Worm (Caenorhabditis elegans) whole organism, L4 larva: Measurements from ENCODE around the gene Y55F3AM.11.
A peak's percentile ranks its signal among the peaks of the same experiment; 100 is the strongest.

Source experiments
- D1046.2 ChIP-seq: fragments of 200-800 bp; sonication (Bioruptor generic); IDR thresholded peaks from 2 replicates; pipeline ENCODE4 v1.3.6; 2022; ENCODE audit warnings: missing genetic modification characterization, missing compliant biosample characterization
- F10B5.3 ChIP-seq: sonication (generic microtip); optimal IDR thresholded peaks from 2 replicates; lab custom pipeline; 2016; ENCODE audit warnings: mild to moderate bottlenecking, missing genetic modification characterization, missing compliant biosample characterization
- F49E8.2 ChIP-seq: sonication (generic microtip); optimal IDR thresholded peaks from 2 replicates; lab custom pipeline; 2016; ENCODE audit warnings: missing compliant biosample characterization, mild to moderate bottlenecking, missing genetic modification characterization, borderline replicate concordance
- Y105C5A.15 ChIP-seq: fragments of 200-800 bp; sonication (Bioruptor generic); IDR thresholded peaks from 2 replicates; pipeline ENCODE4 v1.3.6; 2022; ENCODE audit warnings: missing genetic modification characterization, missing compliant biosample characterization
- ZK337.2 ChIP-seq: fragments of 200-800 bp; sonication (Bioruptor generic); IDR thresholded peaks from 2 replicates; pipeline ENCODE4 v1.3.6; 2022; ENCODE audit warnings: missing genetic modification reagents, missing genetic modification characterization, missing compliant biosample characterization
- ZK546.5 ChIP-seq, 2 experiments: sonication (generic microtip); optimal IDR thresholded peaks; 2 replicates each; lab custom pipeline; 2017; ENCODE audit warnings: missing biosample characterization in 2 of 2, missing genetic modification characterization in 2 of 2
- aha-1 ChIP-seq: fragments of 150-350 bp; peaks from one replicate; lab custom pipeline; 2014; ENCODE audit warnings: missing biosample characterization, missing genetic modification characterization
- arid-1 ChIP-seq: fragments of 200-800 bp; sonication (Bioruptor generic); conservative IDR thresholded peaks from 2 replicates; pipeline ENCODE4 v1.3.6; 2022; ENCODE audit warnings: missing genetic modification reagents, missing genetic modification characterization, missing compliant biosample characterization
- ceh-20 ChIP-seq: fragments of 200-800 bp; sonication (Bioruptor generic); IDR thresholded peaks from 2 replicates; pipeline ENCODE4 v1.3.6; 2022; ENCODE audit warnings: missing genetic modification reagents, missing genetic modification characterization, missing compliant biosample characterization
- ceh-82 ChIP-seq: sonication (generic microtip); optimal IDR thresholded peaks from 2 replicates; lab custom pipeline; 2017; ENCODE audit warnings: missing biosample characterization, missing genetic modification characterization
- daf-16 ChIP-seq, 3 experiments: sonication (generic microtip); optimal IDR thresholded peaks; 2 replicates each; lab custom pipeline; 2016 to 2017; ENCODE audit warnings: missing genetic modification characterization in 3 of 3, missing genetic modification reagents in 3 of 3, mild to moderate bottlenecking in 2 of 3, missing compliant biosample characterization in 2 of 3, missing biosample characterization in 1 of 3, moderate library complexity in 1 of 3
- daf-19 ChIP-seq: fragments of 200-800 bp; sonication (Bioruptor generic); conservative IDR thresholded peaks from 2 replicates; pipeline ENCODE4 v1.3.6; 2022; ENCODE audit warnings: missing genetic modification characterization, missing compliant biosample characterization
- dmd-9 ChIP-seq: fragments of 200-800 bp; sonication (Bioruptor generic); IDR thresholded peaks from 2 replicates; pipeline ENCODE4 v1.3.6; 2022; ENCODE audit warnings: missing genetic modification reagents, missing genetic modification characterization, missing compliant biosample characterization
- dpl-1 ChIP-seq: fragments of 150-350 bp; optimal IDR thresholded peaks from 2 replicates; lab custom pipeline; 2014; ENCODE audit warnings: missing biosample characterization, missing genetic modification reagents, missing genetic modification characterization
- dve-1 ChIP-seq: sonication (generic microtip); optimal IDR thresholded peaks from 2 replicates; lab custom pipeline; 2017; ENCODE audit warnings: antibody characterized with exemption, mild to moderate bottlenecking, missing genetic modification characterization, missing compliant biosample characterization; ENCODE audit not compliant: insufficient read depth
- egl-43 ChIP-seq: fragments of 200-800 bp; sonication (Bioruptor generic); IDR thresholded peaks from 2 replicates; pipeline ENCODE4 v1.3.6; 2022; ENCODE audit warnings: missing genetic modification reagents, missing genetic modification characterization, missing compliant biosample characterization
- gei-8 ChIP-seq: fragments of 200-800 bp; sonication (Bioruptor generic); optimal IDR thresholded peaks from 2 replicates; lab custom pipeline; 2018; ENCODE audit warnings: mild to moderate bottlenecking, missing genetic modification characterization, missing compliant biosample characterization
- hif-1 ChIP-seq, 2 experiments: sonication (generic microtip); optimal IDR thresholded peaks; 2 replicates each; lab custom pipeline; 2016 to 2017; ENCODE audit warnings: missing compliant biosample characterization in 2 of 2, missing genetic modification characterization in 2 of 2, missing genetic modification reagents in 2 of 2, missing genotype in 2 of 2, mild to moderate bottlenecking in 1 of 2
- hmg-1.1 ChIP-seq: fragments of 200-800 bp; sonication (Bioruptor generic); IDR thresholded peaks from 2 replicates; pipeline ENCODE4 v1.3.6; 2022; ENCODE audit warnings: missing genetic modification reagents, missing genetic modification characterization, missing compliant biosample characterization
- lin-38 ChIP-seq: fragments of 200-800 bp; sonication (Bioruptor generic); IDR thresholded peaks from 2 replicates; pipeline ENCODE4 v1.3.6; 2022; ENCODE audit warnings: missing genetic modification reagents, missing genetic modification characterization, missing compliant biosample characterization
- lin-39 ChIP-seq: fragments of 150-350 bp; optimal IDR thresholded peaks from 2 replicates; lab custom pipeline; 2014; ENCODE audit warnings: missing biosample characterization, missing genetic modification reagents, missing genetic modification characterization
- lsy-2 ChIP-seq, 2 experiments: fragments of 150-350 bp in 1 of 2; sonication (generic microtip) in 1 of 2; optimal IDR thresholded peaks; 2 replicates each; lab custom pipeline; 2014 to 2017; ENCODE audit warnings: missing biosample characterization in 2 of 2, missing genetic modification characterization in 2 of 2
- madf-9 ChIP-seq: fragments of 200-800 bp; sonication (Bioruptor generic); conservative IDR thresholded peaks from 2 replicates; pipeline ENCODE4 v1.3.6; 2022; ENCODE audit warnings: missing genetic modification reagents, missing genetic modification characterization, missing compliant biosample characterization
- mep-1 ChIP-seq: fragments of 150-350 bp; sonication (generic microtip); optimal IDR thresholded peaks from 3 replicates; lab custom pipeline; 2014; ENCODE audit warnings: missing biosample characterization, missing genetic modification characterization
- mes-2 ChIP-seq: sonication (generic microtip); optimal IDR thresholded peaks from 2 replicates; lab custom pipeline; 2016; ENCODE audit warnings: missing genotype, mild to moderate bottlenecking, missing genetic modification characterization, missing compliant biosample characterization; ENCODE audit not compliant: poor library complexity, severe bottlenecking
- nhr-102 ChIP-seq: sonication (generic microtip); optimal IDR thresholded peaks from 2 replicates; lab custom pipeline; 2016; ENCODE audit warnings: mild to moderate bottlenecking, missing genetic modification characterization, moderate library complexity, missing compliant biosample characterization
- nhr-237 ChIP-seq: sonication (generic microtip); optimal IDR thresholded peaks from 2 replicates; lab custom pipeline; 2017; ENCODE audit warnings: missing biosample characterization, missing genetic modification characterization
- nhr-25 ChIP-seq: sonication (generic microtip); optimal IDR thresholded peaks from 2 replicates; lab custom pipeline; 2017; ENCODE audit warnings: missing genetic modification characterization, mild to moderate bottlenecking, missing compliant biosample characterization, antibody characterized with exemption, moderate library complexity, borderline replicate concordance; ENCODE audit not compliant: insufficient read depth
- nhr-28 ChIP-seq: fragments of 150-350 bp; optimal IDR thresholded peaks from 2 replicates; lab custom pipeline; 2014; ENCODE audit warnings: missing biosample characterization, missing genetic modification characterization
- nhr-42 ChIP-seq: fragments of 200-800 bp; sonication (Bioruptor generic); IDR thresholded peaks from 2 replicates; pipeline ENCODE4 v1.3.6; 2022; ENCODE audit warnings: missing genetic modification characterization, missing compliant biosample characterization
- nhr-77 ChIP-seq: fragments of 150-350 bp; optimal IDR thresholded peaks from 2 replicates; lab custom pipeline; 2014; ENCODE audit warnings: missing biosample characterization, missing genetic modification characterization
- pha-4 ChIP-seq, 2 experiments: fragments of 150-350 bp in 1 of 2; fragments of 200-800 bp in 1 of 2; sonication (Bioruptor generic) in 1 of 2; IDR thresholded peaks in 1 of 2; optimal IDR thresholded peaks in 1 of 2; 2 replicates each; pipeline versions ENCODE4 v1.3.6 to Lab custom; 2014 to 2022; ENCODE audit warnings: missing genetic modification characterization in 2 of 2, missing genetic modification reagents in 2 of 2, missing biosample characterization in 1 of 2, missing compliant biosample characterization in 1 of 2
- saeg-2 ChIP-seq: fragments of 200-800 bp; sonication (Bioruptor generic); IDR thresholded peaks from 2 replicates; pipeline ENCODE4 v1.3.6; 2022; ENCODE audit warnings: missing genetic modification reagents, missing genetic modification characterization, missing compliant biosample characterization
- set-16 ChIP-seq: fragments of 200-800 bp; sonication (Bioruptor generic); IDR thresholded peaks from 2 replicates; pipeline ENCODE4 v1.3.6; 2022; ENCODE audit warnings: missing genetic modification reagents, missing genetic modification characterization, missing compliant biosample characterization
- snpc-4 ChIP-seq: fragments of 150-350 bp; optimal IDR thresholded peaks from 2 replicates; lab custom pipeline; 2014; ENCODE audit warnings: missing biosample characterization, missing genetic modification characterization
- spr-3 ChIP-seq: fragments of 200-800 bp; sonication (Bioruptor generic); optimal IDR thresholded peaks from 2 replicates; lab custom pipeline; 2018; ENCODE audit warnings: mild to moderate bottlenecking, missing genetic modification characterization, missing compliant biosample characterization
- tag-97 ChIP-seq: fragments of 200-800 bp; sonication (Bioruptor generic); IDR thresholded peaks from 2 replicates; pipeline ENCODE4 v1.3.6; 2022; ENCODE audit warnings: missing genetic modification characterization, missing compliant biosample characterization
- unc-130 ChIP-seq: sonication (generic microtip); optimal IDR thresholded peaks from 2 replicates; lab custom pipeline; 2016; ENCODE audit warnings: missing genetic modification reagents, missing genetic modification characterization, missing compliant biosample characterization
- unc-62 ChIP-seq, 3 experiments: fragments of 150-350 bp in 1 of 3; sonication (generic microtip); optimal IDR thresholded peaks in 2 of 3; peaks in 1 of 3; 1 replicate in 1 of 3; 2 replicates in 2 of 3; lab custom pipeline; 2014 to 2017; ENCODE audit warnings: missing biosample characterization in 3 of 3, missing genetic modification characterization in 3 of 3, missing genetic modification reagents in 3 of 3, missing genotype in 1 of 3
- zip-11 ChIP-seq: fragments of 200-800 bp; sonication (Bioruptor generic); IDR thresholded peaks from 2 replicates; pipeline ENCODE4 v1.3.6; 2022; ENCODE audit warnings: missing genetic modification characterization, missing compliant biosample characterization

The Y55F3AM.11 gene

ce11 chrIV:1019801-1020200 lies 24.4 kb downstream of the Y55F3AM.11 start:
- TF ChIP-seq F49E8.2 (tag; lab: Kevin White, UChicago) = no peak
- 0 out of 2 replicates have a peak, but pooled peaks have one; percentile 61 for TF ChIP-seq D1046.2 (GFP tag; lab: Robert Waterston, UW)
- peak; percentile 50 for TF ChIP-seq lin-38 (GFP tag; lab: Robert Waterston, UW)
- TF ChIP-seq egl-43 (GFP tag; lab: Robert Waterston, UW) = 0 out of 2 replicates have a peak, but pooled peaks have one; percentile 44
- TF ChIP-seq set-16 = peak; percentile 19; the same call in 1 of the 2 replicates

- TF ChIP-seq daf-19 (GFP tag; lab: Robert Waterston, UW) (no peak), madf-9 (GFP tag; lab: Robert Waterston, UW) (no peak), unc-62 (GFP tag; optimal IDR thresholded peaks at IDR 0.05 in 1 of 2; lab: Kevin White, UChicago) (peak in 1 of 2 experiments; percentile 94), unc-62 (tag; optimal IDR thresholded peaks at IDR 0.05; lab: Kevin White, UChicago) (no peak)
Observed at ce11 chrIV:1015430-1015829, 28.8 kb downstream of the Y55F3AM.11 start.

DNA sequence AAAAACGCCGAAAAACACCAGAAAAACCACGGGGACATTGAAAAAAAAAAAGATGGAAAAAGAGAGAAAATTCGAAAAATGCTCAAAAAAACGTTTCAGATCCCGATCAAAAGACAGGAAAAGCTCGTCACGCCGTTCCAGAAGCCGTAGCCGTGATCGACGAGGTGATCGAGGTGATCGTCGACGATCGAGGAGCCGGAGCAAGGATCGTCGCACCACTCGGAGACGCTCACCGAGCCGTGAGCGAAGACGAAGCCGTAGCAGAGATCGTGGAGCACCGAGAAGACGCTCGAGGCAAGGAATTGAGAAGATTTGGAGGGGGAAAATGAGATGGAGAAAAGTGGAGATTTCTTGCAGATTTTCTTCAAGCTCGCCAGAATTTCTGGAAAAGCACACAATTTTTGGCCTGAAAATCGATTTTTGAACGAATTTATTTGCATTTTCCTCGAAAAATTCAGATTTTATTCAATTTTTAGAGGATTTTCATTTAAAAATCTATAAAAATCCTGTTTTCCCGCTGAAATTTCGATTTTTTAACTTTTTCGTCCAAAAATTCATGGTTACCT lies 30.9 kb downstream of the Y55F3AM.11 start:
- peak; percentile 38 for TF ChIP-seq aha-1
- TF ChIP-seq set-16 = peak; percentile 88
- TF ChIP-seq mes-2 (tag; lab: Kevin White, UChicago) = peak; percentile 13
- TF ChIP-seq nhr-42 (GFP tag; lab: Robert Waterston, UW) = no peak
- TF ChIP-seq nhr-102 (tag; lab: Kevin White, UChicago) = no peak

- TF ChIP-seq unc-130 (GFP tag; lab: Kevin White, UChicago) (peak; percentile 76), nhr-237 (tag; lab: Kevin White, UChicago) (no peak), Y105C5A.15 (GFP tag; lab: Robert Waterston, UW) (0 out of 2 replicates have a peak, but pooled peaks have one; percentile 39), dmd-9 (no peak), F10B5.3 (peak; percentile 4), gei-8 (GFP tag; lab: Kevin White, UChicago) (no peak), nhr-25 (tag; lab: Kevin White, UChicago) (peak; percentile 43), spr-3 (GFP tag; lab: Kevin White, UChicago) (peak; percentile 68), dve-1 (peak; percentile 37), daf-16 (GFP tag; optimal IDR thresholded peaks at IDR 0.05; lab: Kevin White, UChicago) (peak; percentile 21 to 53), daf-16 (tag; optimal IDR thresholded peaks at IDR 0.05; lab: Kevin White, UChicago) (peak; percentile 55), lin-39 (tag; lab: Kevin White, UChicago) (no peak), pha-4 (GFP tag; IDR thresholded peaks at IDR 0.05; lab: Robert Waterston, UW) (peak; percentile 17; the same call in 1 of the 2 replicates), pha-4 (tag; optimal IDR thresholded peaks at IDR 0.05; lab: Kevin White, UChicago) (no peak), mep-1 (tag; lab: Kevin White, UChicago) (peak; percentile 90), ZK337.2 (GFP tag; lab: Robert Waterston, UW) (0 out of 2 replicates have a peak, but pooled peaks have one; percentile 29), lsy-2 (tag; optimal IDR thresholded peaks at IDR 0.05; lab: Kevin White, UChicago) (peak; percentile 58 to 91), saeg-2 (no peak), dpl-1 (GFP tag; lab: Kevin White, UChicago) (peak; percentile 81), hif-1 (tag; optimal IDR thresholded peaks at IDR 0.05; lab: Kevin White, UChicago) (peak in 1 of 2 experiments; percentile 95), nhr-28 (tag; lab: Kevin White, UChicago) (peak; percentile 36), tag-97 (GFP tag; lab: Robert Waterston, UW) (no peak), aha-1 (peak; percentile 62), zip-11 (GFP tag; lab: Robert Waterston, UW) (no peak), mes-2 (tag; lab: Kevin White, UChicago) (peak; percentile 94), ceh-20 (GFP tag; lab: Robert Waterston, UW) (0 out of 2 replicates have a peak, but pooled peaks have one; percentile 20), ceh-82 (tag; lab: Kevin White, UChicago) (no peak), arid-1 (GFP tag; lab: Robert Waterston, UW) (peak; percentile 79), hmg-1.1 (GFP tag; lab: Robert Waterston, UW) (peak; percentile 76), ZK546.5 (tag; optimal IDR thresholded peaks at IDR 0.05; lab: Kevin White, UChicago) (peak in 1 of 2 experiments; percentile 21), daf-19 (GFP tag; lab: Robert Waterston, UW) (0 out of 2 replicates have a peak, but pooled peaks have one; percentile 39), nhr-77 (peak; percentile 48), snpc-4 (tag; lab: Kevin White, UChicago) (no peak), lin-38 (GFP tag; lab: Robert Waterston, UW) (peak; percentile 85)
Observed at ce11 chrIV:1012447-1012846, 31.7 kb downstream of the Y55F3AM.11 start, which contains the start of gene rbm-39. Gene rbm-39, plus strand, starts transcription at chrIV:1012624.
